Worm (Caenorhabditis elegans): ENCODE measurements around the gene npp-19.
A peak's percentile ranks its signal among the peaks of the same experiment; 100 is the strongest.

The npp-19 gene

DNA sequence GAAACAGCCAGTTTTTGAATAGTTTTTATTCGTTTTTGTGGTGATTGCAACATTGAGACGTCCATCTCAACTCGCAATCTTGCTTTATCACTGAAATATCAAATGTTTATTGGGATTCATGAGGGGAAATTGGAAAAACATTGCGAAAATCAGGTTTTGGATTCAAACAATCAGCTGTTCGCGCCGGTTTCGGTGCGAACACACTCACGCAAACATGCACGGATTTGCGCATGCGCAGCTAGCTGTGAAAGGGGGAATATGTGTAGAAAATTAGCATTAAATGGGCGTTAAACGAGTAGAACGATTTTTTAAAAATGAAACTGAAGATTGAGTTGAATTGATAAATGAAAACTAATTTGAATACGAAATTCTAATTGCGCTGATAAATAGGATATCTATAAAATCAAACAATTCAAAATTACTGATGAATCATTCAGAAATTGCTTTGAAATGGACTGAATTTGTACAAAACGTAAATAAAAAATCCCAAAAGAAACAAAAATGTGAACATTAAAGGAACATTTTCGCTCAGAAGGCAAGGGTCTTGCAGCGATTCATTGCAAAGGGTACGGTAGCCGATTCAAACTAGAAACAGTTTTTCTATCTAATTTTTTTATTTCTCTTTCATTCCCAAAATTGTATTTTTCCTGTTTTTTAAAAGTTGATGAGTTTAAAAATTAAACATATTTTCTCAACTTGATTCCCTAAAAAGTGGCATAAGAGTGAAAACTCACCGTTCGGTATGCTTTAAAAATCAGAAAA, 14.9 kb downstream of the npp-19 start, which contains the start of gene ect-2 (continued):
- TF ChIP-seq lin-13 (GFP tag; optimal IDR thresholded peaks at IDR 0.05) (no peak), snpc-4 (tag; optimal IDR thresholded peaks at IDR 0.05) (no peak), nhr-19 (GFP tag; conservative IDR thresholded peaks at IDR 0.05) (no peak), F16B12.6 (tag; optimal IDR thresholded peaks at IDR 0.05) (peak; percentile 82), fkh-8 (tag; optimal IDR thresholded peaks at IDR 0.05) (no peak), skn-1 (tag; optimal IDR thresholded peaks at IDR 0.05) (peak; percentile 9), sox-4 (tag; optimal IDR thresholded peaks at IDR 0.05) (no peak), hpl-2 (GFP tag; optimal IDR thresholded peaks at IDR 0.05) (no peak), pax-3 (tag; optimal IDR thresholded peaks at IDR 0.05) (no peak), vab-15 (tag; optimal IDR thresholded peaks at IDR 0.05) (no peak), ceh-90 (tag; optimal IDR thresholded peaks at IDR 0.05) (no peak), aly-2 (tag; optimal IDR thresholded peaks at IDR 0.05) (no peak), lsy-2 (tag; optimal IDR thresholded peaks at IDR 0.05) (peak; percentile 4 to 58), unc-130 (tag; optimal IDR thresholded peaks at IDR 0.05) (no peak), ama-1 (optimal IDR thresholded peaks at IDR 0.05) (no peak), isw-1 (GFP tag; IDR thresholded peaks at IDR 0.05) (no peak), nhr-11 (tag; optimal IDR thresholded peaks at IDR 0.05) (no peak), grh-1 (GFP tag; IDR thresholded peaks at IDR 0.05) (no peak), tlp-1 (tag; optimal IDR thresholded peaks at IDR 0.05) (no peak), jun-1 (tag; optimal IDR thresholded peaks at IDR 0.05) (no peak), lir-3 (tag; optimal IDR thresholded peaks at IDR 0.05; ENCODE audit: poor library complexity) (no peak), ceh-8 (GFP tag; optimal IDR thresholded peaks at IDR 0.05) (no peak), mdl-1 (tag; optimal IDR thresholded peaks at IDR 0.05) (no peak), zip-4 (GFP tag; optimal IDR thresholded peaks at IDR 0.05) (no peak), fkh-4 (tag; optimal IDR thresholded peaks at IDR 0.05; ENCODE audit: borderline replicate concordance) (no peak), fkh-10 (GFP tag; optimal IDR thresholded peaks at IDR 0.05) (no peak), nhr-77 (tag; optimal IDR thresholded peaks at IDR 0.05) (no peak), lin-35 (GFP tag; optimal IDR thresholded peaks at IDR 0.05) (peak; percentile 77 to 93), snu-23 (GFP tag; optimal IDR thresholded peaks at IDR 0.05) (peak; percentile 29), unc-86 (tag; optimal IDR thresholded peaks at IDR 0.05) (no peak)

DNA sequence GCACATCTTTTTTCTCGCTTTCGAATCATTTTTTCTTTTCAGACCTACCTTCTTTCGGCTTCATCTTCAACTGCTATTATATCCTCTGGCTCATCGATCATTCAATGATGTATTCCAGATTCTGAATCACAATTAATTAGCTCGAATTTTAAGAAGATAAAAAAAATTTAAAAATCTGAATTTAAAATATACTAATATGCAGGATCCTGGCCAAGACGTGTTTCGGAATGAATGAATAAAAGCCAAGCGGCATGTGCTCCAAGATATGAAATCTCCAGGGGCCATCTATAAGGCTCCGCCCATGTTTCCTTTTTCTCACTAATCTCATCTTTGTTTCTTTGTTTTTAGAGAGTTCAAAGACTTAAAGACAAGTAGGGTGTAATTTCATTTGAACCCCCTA, 20.3 kb downstream of the npp-19 start, which contains the start of gene mpz-1:
mpz-1 (minus strand) TSS at position 101 of the 400 bp plus-strand sequence.
- TF ChIP-seq tlp-1 (tag; optimal IDR thresholded peaks at IDR 0.05) (no peak), fkh-10 (GFP tag; optimal IDR thresholded peaks at IDR 0.05) (no peak), rnt-1 (tag; optimal IDR thresholded peaks at IDR 0.05) (no peak), tbx-2 (tag; optimal IDR thresholded peaks at IDR 0.05) (no peak), nhr-90 (tag; optimal IDR thresholded peaks at IDR 0.05; ENCODE audit: poor library complexity) (no peak), pqm-1 (tag; optimal IDR thresholded peaks at IDR 0.05) (no peak), ceh-82 (tag; optimal IDR thresholded peaks at IDR 0.05) (no peak), jun-1 (tag; optimal IDR thresholded peaks at IDR 0.05) (no peak), fos-1 (tag; optimal IDR thresholded peaks at IDR 0.05) (no peak), lin-13 (GFP tag; optimal IDR thresholded peaks at IDR 0.05) (no peak), alr-1 (tag; optimal IDR thresholded peaks at IDR 0.05; ENCODE audit: borderline replicate concordance) (no peak), fkh-4 (tag; optimal IDR thresholded peaks at IDR 0.05; ENCODE audit: borderline replicate concordance) (no peak), zag-1 (tag; optimal IDR thresholded peaks at IDR 0.05) (no peak), skn-1 (tag; optimal IDR thresholded peaks at IDR 0.05) (no peak), lin-35 (GFP tag; optimal IDR thresholded peaks at IDR 0.05) (no peak), hlh-4 (tag; optimal IDR thresholded peaks at IDR 0.05) (no peak), snu-23 (GFP tag; optimal IDR thresholded peaks at IDR 0.05) (no peak), mep-1 (tag; optimal IDR thresholded peaks at IDR 0.05) (no peak), efl-3 (GFP tag; optimal IDR thresholded peaks at IDR 0.05) (no peak)
